Worm (Caenorhabditis elegans) whole organism, young adult: ENCODE results near the gene C14H10.3.

Source experiments
- B0261.1 ChIP-seq: sonication (generic microtip); optimal IDR thresholded peaks from 2 replicates; lab custom pipeline; 2016; ENCODE audit warnings: mild to moderate bottlenecking, missing genetic modification characterization, moderate library complexity, missing compliant biosample characterization
- F22D6.2 ChIP-seq: sonication (generic microtip); optimal IDR thresholded peaks from 2 replicates; lab custom pipeline; 2016; ENCODE audit warnings: mild to moderate bottlenecking, missing genetic modification characterization, missing compliant biosample characterization
- F23B12.7 ChIP-seq: sonication (generic microtip); optimal IDR thresholded peaks from 2 replicates; lab custom pipeline; 2017; ENCODE audit warnings: missing genetic modification characterization, mild to moderate bottlenecking, missing compliant biosample characterization, antibody characterized with exemption, moderate library complexity; ENCODE audit not compliant: insufficient read depth
- ama-1 ChIP-seq, 3 experiments: fragments of 150-350 bp in 1 of 3; sonication (generic microtip) in 2 of 3; optimal IDR thresholded peaks; 2 replicates each; lab custom pipeline; 2014 to 2018; ENCODE audit warnings: missing biosample characterization in 2 of 3, missing genetic modification characterization in 2 of 3, missing genetic modification reagents in 2 of 3
- attf-6 ChIP-seq: fragments of 200-800 bp; sonication (Bioruptor generic); IDR thresholded peaks from 2 replicates; pipeline ENCODE4 v1.3.6; 2022; ENCODE audit warnings: missing genetic modification reagents, missing genetic modification characterization, missing compliant biosample characterization
- bed-1 ChIP-seq: fragments of 200-800 bp; sonication (Bioruptor generic); IDR thresholded peaks from 2 replicates; pipeline ENCODE4 v1.3.6; 2022; ENCODE audit warnings: missing genetic modification reagents, missing genetic modification characterization, missing compliant biosample characterization
- ceh-79 ChIP-seq: sonication (generic microtip); optimal IDR thresholded peaks from 2 replicates; lab custom pipeline; 2017; ENCODE audit warnings: mild to moderate bottlenecking, missing genetic modification characterization, missing compliant biosample characterization
- gei-17 ChIP-seq: fragments of 200-800 bp; sonication (Bioruptor generic); optimal IDR thresholded peaks from 2 replicates; lab custom pipeline; 2018; ENCODE audit warnings: mild to moderate bottlenecking, missing genetic modification characterization, missing compliant biosample characterization
- mxl-1 ChIP-seq: sonication (generic microtip); optimal IDR thresholded peaks from 2 replicates; lab custom pipeline; 2016; ENCODE audit warnings: missing genetic modification characterization, missing compliant biosample characterization
- ztf-18 ChIP-seq: sonication (generic microtip); optimal IDR thresholded peaks from 2 replicates; lab custom pipeline; 2016; ENCODE audit warnings: missing genotype, mild to moderate bottlenecking, missing genetic modification characterization, missing compliant biosample characterization

DNA sequence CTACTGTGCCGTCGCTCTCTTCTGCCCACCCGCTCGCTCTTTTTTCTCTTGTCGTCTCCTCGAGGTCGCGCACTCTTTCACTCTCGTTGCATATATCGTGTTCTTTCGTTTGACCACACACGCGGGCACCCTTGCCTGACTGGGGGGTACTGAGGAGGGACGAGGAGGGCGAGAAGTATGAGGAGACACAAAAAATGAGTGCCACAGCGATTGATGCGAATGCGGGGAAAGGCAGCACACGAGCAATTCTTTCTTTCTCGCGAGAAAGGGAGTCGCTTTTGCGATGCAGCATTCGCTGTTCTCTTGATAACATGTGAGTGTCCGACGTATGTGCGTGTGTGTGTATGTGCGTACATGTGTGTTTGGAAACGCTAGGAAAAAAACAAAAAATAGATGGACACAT, 39.4 kb downstream of the C14H10.3 start:
- no peak for TF ChIP-seq B0261.1 (tag; lab: Kevin White, UChicago)
- peak; percentile 10 for TF ChIP-seq ama-1 (optimal IDR thresholded peaks at IDR 0.05; lab: Kevin White, UChicago)
- no peak for TF ChIP-seq ama-1 (GFP tag; optimal IDR thresholded peaks at IDR 0.05; lab: Kevin White, UChicago)
- TF ChIP-seq gei-17 (GFP tag; lab: Kevin White, UChicago): peak; percentile 18
- no peak for TF ChIP-seq bed-1 (GFP tag; lab: Robert Waterston, UW)
- no peak for TF ChIP-seq attf-6 (GFP tag; lab: Robert Waterston, UW)
- peak; percentile 50 for TF ChIP-seq F22D6.2 (tag; lab: Kevin White, UChicago)
- TF ChIP-seq ceh-79 (tag; lab: Kevin White, UChicago): no peak
- no peak for TF ChIP-seq F23B12.7 (tag; lab: Kevin White, UChicago)
- no peak for TF ChIP-seq mxl-1
- peak; percentile 44 for TF ChIP-seq ztf-18 (tag; lab: Kevin White, UChicago)
